Fruit fly (Drosophila melanogaster) whole organism, embryonic: ENCODE results near the gene veli.
A peak's percentile ranks its signal among the peaks of the same experiment; 100 is the strongest.

Source experiments
- Asciz ChIP-seq: fragments of 200-800 bp; sonication (Bioruptor generic); optimal IDR thresholded peaks from 2 replicates; lab custom pipeline; 2017; ENCODE audit warnings: missing biosample characterization, mild to moderate bottlenecking, missing genetic modification characterization, missing genetic modification reagents
- BEAF-32 ChIP-seq: fragments of 200-800 bp; sonication (Bioruptor generic); optimal IDR thresholded peaks from 3 replicates; lab custom pipeline; 2017; ENCODE audit warnings: missing biosample characterization, missing genetic modification characterization, mild to moderate bottlenecking, moderate library complexity, missing genetic modification reagents
- BtbVII ChIP-seq: fragments of 200-800 bp; sonication (Bioruptor generic); optimal IDR thresholded peaks from 3 replicates; lab custom pipeline; 2017; ENCODE audit warnings: missing biosample characterization, mild to moderate bottlenecking, missing genetic modification characterization
- CG10366 ChIP-seq: fragments of 200-800 bp; sonication (Bioruptor generic); IDR thresholded peaks from 2 replicates; pipeline ENCODE4 v1.3.6; 2022; ENCODE audit warnings: missing biosample characterization, missing genetic modification characterization
- CG11093 ChIP-seq: fragments of 200-800 bp; sonication (Bioruptor generic); IDR thresholded peaks from 3 replicates; pipeline ENCODE4 v1.3.6; 2022; ENCODE audit warnings: missing biosample characterization, missing genetic modification characterization
- CG11560 ChIP-seq: fragments of 200-800 bp; sonication (Bioruptor generic); IDR thresholded peaks from 3 replicates; pipeline ENCODE4 v1.3.6; 2022; ENCODE audit warnings: missing biosample characterization, missing genetic modification characterization
- CG11695 ChIP-seq: fragments of 200-800 bp; sonication (Bioruptor generic); IDR thresholded peaks from 3 replicates; pipeline ENCODE4 v1.3.6; 2022; ENCODE audit warnings: missing biosample characterization, missing genetic modification characterization
- CG13287 ChIP-seq: fragments of 200-800 bp; sonication (Bioruptor generic); IDR thresholded peaks from 2 replicates; pipeline ENCODE4 v1.3.6; 2022; ENCODE audit warnings: missing biosample characterization, missing genetic modification characterization; ENCODE audit not compliant: partially characterized antibody
- CG15269 ChIP-seq: fragments of 200-800 bp; sonication (Bioruptor generic); optimal IDR thresholded peaks from 2 replicates; lab custom pipeline; 2018; ENCODE audit warnings: missing biosample characterization, mild to moderate bottlenecking, missing genetic modification characterization, moderate library complexity
- CG2202 ChIP-seq: fragments of 200-800 bp; sonication (Bioruptor generic); optimal IDR thresholded peaks from 2 replicates; lab custom pipeline; 2018; ENCODE audit warnings: missing biosample characterization, mild to moderate bottlenecking, missing genetic modification characterization
- CG2875 ChIP-seq: fragments of 200-800 bp; sonication (Bioruptor generic); optimal IDR thresholded peaks from 2 replicates; lab custom pipeline; 2017; ENCODE audit warnings: missing biosample characterization, mild to moderate bottlenecking, missing genetic modification characterization, missing genetic modification reagents
- CG32772 ChIP-seq: fragments of 200-800 bp; sonication (Bioruptor generic); IDR thresholded peaks from 2 replicates; pipeline ENCODE4 v1.3.6; 2022; ENCODE audit warnings: missing biosample characterization, missing genetic modification characterization
- CG3995 ChIP-seq: fragments of 200-800 bp; sonication (Bioruptor generic); optimal IDR thresholded peaks from 3 replicates; lab custom pipeline; 2016; ENCODE audit warnings: missing biosample characterization, missing genetic modification characterization
- CG6272 ChIP-seq: fragments of 200-800 bp; sonication (Bioruptor generic); IDR thresholded peaks from 2 replicates; pipeline ENCODE4 v1.3.6; 2022; ENCODE audit warnings: missing biosample characterization, missing genetic modification characterization
- CG6654 ChIP-seq: fragments of 200-800 bp; sonication (Bioruptor generic); optimal IDR thresholded peaks from 2 replicates; lab custom pipeline; 2017; ENCODE audit warnings: missing biosample characterization, mild to moderate bottlenecking, missing genetic modification characterization
- CG7556 ChIP-seq: fragments of 200-800 bp; sonication (Bioruptor generic); optimal IDR thresholded peaks from 2 replicates; lab custom pipeline; 2017; ENCODE audit warnings: missing biosample characterization, mild to moderate bottlenecking, missing genetic modification characterization
- CG7987 ChIP-seq: fragments of 200-800 bp; sonication (Bioruptor generic); optimal IDR thresholded peaks from 2 replicates; lab custom pipeline; 2018; ENCODE audit warnings: missing biosample characterization, mild to moderate bottlenecking, missing genetic modification characterization, moderate library complexity
- CG8290 ChIP-seq, 3 experiments: fragments of 200-800 bp; sonication (Bioruptor generic); optimal IDR thresholded peaks; 2 replicates each; lab custom pipeline; 2016 to 2019; ENCODE audit warnings: missing biosample characterization in 3 of 3, missing genetic modification characterization in 3 of 3, mild to moderate bottlenecking in 2 of 3, moderate library complexity in 1 of 3
- Camta ChIP-seq: fragments of 200-800 bp; sonication (Bioruptor generic); optimal IDR thresholded peaks from 2 replicates; lab custom pipeline; 2016; ENCODE audit warnings: missing biosample characterization, missing genetic modification characterization
- Chrac-16 ChIP-seq: fragments of 200-800 bp; sonication (Bioruptor generic); optimal IDR thresholded peaks from 3 replicates; lab custom pipeline; 2016; ENCODE audit warnings: missing biosample characterization, missing genetic modification characterization
- CrebB ChIP-seq: fragments of 200-800 bp; sonication (Bioruptor generic); optimal IDR thresholded peaks from 3 replicates; lab custom pipeline; 2018; ENCODE audit warnings: missing biosample characterization, mild to moderate bottlenecking, missing genetic modification characterization
- Fer2 ChIP-seq: fragments of 200-800 bp; sonication (Bioruptor generic); optimal IDR thresholded peaks from 2 replicates; lab custom pipeline; 2018; ENCODE audit warnings: missing biosample characterization, mild to moderate bottlenecking, missing genetic modification characterization, moderate library complexity
- Fer3 ChIP-seq: fragments of 200-800 bp; sonication (Bioruptor generic); optimal IDR thresholded peaks from 2 replicates; lab custom pipeline; 2018; ENCODE audit warnings: missing biosample characterization, mild to moderate bottlenecking, missing genetic modification characterization, moderate library complexity
- HHEX ChIP-seq: fragments of 200-800 bp; sonication (Bioruptor generic); optimal IDR thresholded peaks from 3 replicates; lab custom pipeline; 2017; ENCODE audit warnings: missing biosample characterization, mild to moderate bottlenecking, missing genetic modification characterization, missing genetic modification reagents
- Hey ChIP-seq: fragments of 200-800 bp; sonication (Bioruptor generic); optimal IDR thresholded peaks from 3 replicates; lab custom pipeline; 2018; ENCODE audit warnings: missing biosample characterization, mild to moderate bottlenecking, missing genetic modification characterization
- Max ChIP-seq: fragments of 200-800 bp; sonication (Bioruptor generic); optimal IDR thresholded peaks from 2 replicates; lab custom pipeline; 2016; ENCODE audit warnings: missing biosample characterization, mild to moderate bottlenecking, missing genetic modification characterization
- Mes4 ChIP-seq: fragments of 200-800 bp; sonication (Bioruptor generic); optimal IDR thresholded peaks from 2 replicates; lab custom pipeline; 2016; ENCODE audit warnings: missing biosample characterization, missing genetic modification characterization
- Mrtf ChIP-seq: fragments of 200-800 bp; sonication (Bioruptor generic); IDR thresholded peaks from 3 replicates; pipeline ENCODE4 v1.3.6; 2022; ENCODE audit warnings: missing biosample characterization, missing genetic modification characterization
- NC2β ChIP-seq: fragments of 200-800 bp; sonication (Bioruptor generic); optimal IDR thresholded peaks from 2 replicates; lab custom pipeline; 2016; ENCODE audit warnings: missing biosample characterization, missing genetic modification characterization
- Nf-YC ChIP-seq: fragments of 200-800 bp; optimal IDR thresholded peaks from 3 replicates; lab custom pipeline; 2019; ENCODE audit warnings: missing biosample characterization, mild to moderate bottlenecking, missing genetic modification characterization, moderate library complexity
- Ptx1 ChIP-seq: fragments of 200-800 bp; sonication (Bioruptor generic); IDR thresholded peaks from 2 replicates; pipeline ENCODE4 v1.3.6; 2022; ENCODE audit warnings: missing biosample characterization, missing genetic modification characterization
- Six4 ChIP-seq: fragments of 200-800 bp; sonication (Bioruptor generic); optimal IDR thresholded peaks from 2 replicates; lab custom pipeline; 2016; ENCODE audit warnings: missing biosample characterization, missing genetic modification characterization
- YL-1 ChIP-seq: fragments of 200-800 bp; sonication (Bioruptor generic); optimal IDR thresholded peaks from 3 replicates; lab custom pipeline; 2017; ENCODE audit warnings: missing biosample characterization, mild to moderate bottlenecking, missing genetic modification characterization
- az2 ChIP-seq: fragments of 200-800 bp; sonication (Bioruptor generic); optimal IDR thresholded peaks from 3 replicates; lab custom pipeline; 2016; ENCODE audit warnings: missing biosample characterization, missing genetic modification characterization
- cad ChIP-seq: fragments of >200 bp; optimal IDR thresholded peaks from 2 replicates; lab custom pipeline; 2017; ENCODE audit warnings: missing biosample characterization, missing genetic modification characterization
- cato ChIP-seq: fragments of 200-800 bp; sonication (Bioruptor generic); optimal IDR thresholded peaks from 2 replicates; lab custom pipeline; 2016; ENCODE audit warnings: missing biosample characterization, missing genetic modification characterization, borderline replicate concordance
- chinmo ChIP-seq: fragments of 200-800 bp; sonication (Bioruptor generic); IDR thresholded peaks from 4 replicates; pipeline ENCODE4 v1.3.6; 2022; ENCODE audit warnings: missing biosample characterization, missing genetic modification characterization; ENCODE audit not compliant: partially characterized antibody
- crc ChIP-seq: fragments of 200-800 bp; sonication (Bioruptor generic); optimal IDR thresholded peaks from 2 replicates; lab custom pipeline; 2016; ENCODE audit warnings: missing biosample characterization, missing genetic modification characterization
- en ChIP-seq: fragments of 200-800 bp; sonication (Bioruptor generic); optimal IDR thresholded peaks from 2 replicates; lab custom pipeline; 2016; ENCODE audit warnings: missing biosample characterization, missing genetic modification characterization
- eve ChIP-seq, 2 experiments: fragments of >200 bp; optimal IDR thresholded peaks; 2 replicates each; lab custom pipeline; 2017; ENCODE audit warnings: missing biosample characterization in 2 of 2, missing genetic modification characterization in 2 of 2
- gfzf ChIP-seq: fragments of 200-800 bp; sonication (Bioruptor generic); optimal IDR thresholded peaks from 2 replicates; lab custom pipeline; 2016; ENCODE audit warnings: missing biosample characterization, mild to moderate bottlenecking, missing genetic modification characterization, moderate library complexity
- grn ChIP-seq: fragments of 200-800 bp; sonication (Bioruptor generic); optimal IDR thresholded peaks from 3 replicates; lab custom pipeline; 2017; ENCODE audit warnings: missing biosample characterization, missing genetic modification characterization
- h ChIP-seq: fragments of >200 bp; optimal IDR thresholded peaks from 2 replicates; lab custom pipeline; 2017
- inv ChIP-seq: fragments of 200-800 bp; sonication (Bioruptor generic); IDR thresholded peaks from 2 replicates; pipeline ENCODE4 v1.3.6; 2022; ENCODE audit warnings: missing biosample characterization, missing genetic modification characterization; ENCODE audit not compliant: partially characterized antibody
- knrl ChIP-seq: fragments of 200-800 bp; sonication (Bioruptor generic); IDR thresholded peaks from 3 replicates; pipeline ENCODE4 v1.3.6; 2022; ENCODE audit warnings: missing biosample characterization, missing genetic modification characterization; ENCODE audit not compliant: partially characterized antibody
- lbe ChIP-seq: fragments of 200-800 bp; sonication (Bioruptor generic); optimal IDR thresholded peaks from 2 replicates; lab custom pipeline; 2016; ENCODE audit warnings: missing biosample characterization, mild to moderate bottlenecking, missing genetic modification characterization
- luna ChIP-seq: fragments of 200-800 bp; sonication (Bioruptor generic); optimal IDR thresholded peaks from 2 replicates; lab custom pipeline; 2016; ENCODE audit warnings: missing biosample characterization, missing genetic modification characterization
- pzg ChIP-seq: fragments of 200-800 bp; sonication (Bioruptor generic); optimal IDR thresholded peaks from 3 replicates; lab custom pipeline; 2018; ENCODE audit warnings: missing biosample characterization, mild to moderate bottlenecking, missing genetic modification characterization, moderate library complexity
- salm ChIP-seq: fragments of 200-800 bp; sonication (Bioruptor generic); optimal IDR thresholded peaks from 2 replicates; lab custom pipeline; 2018; ENCODE audit warnings: missing biosample characterization, mild to moderate bottlenecking, missing genetic modification characterization
- toy ChIP-seq: fragments of 200-800 bp; sonication (Bioruptor generic); IDR thresholded peaks from 2 replicates; pipeline ENCODE4 v1.3.6; 2022; ENCODE audit warnings: missing biosample characterization, missing genetic modification characterization
- twi ChIP-seq: fragments of 200-800 bp; optimal IDR thresholded peaks from 2 replicates; lab custom pipeline; 2019; ENCODE audit warnings: missing biosample characterization, mild to moderate bottlenecking, missing genetic modification characterization, moderate library complexity

The veli gene

dm6 chr3R:25097486-25097885 is 32.1 kb upstream of the veli start, which contains the start of the genes CG33095 and CG33096 (continued):
- TF ChIP-seq CG2202 (no peak), cato (GFP tag; lab: Kevin White, UChicago) (no peak), Camta (GFP tag; lab: Kevin White, UChicago) (no peak), eve (GFP tag; optimal IDR thresholded peaks at IDR 0.05; lab: Kevin White, UChicago) (no peak), CG15269 (tag; lab: Kevin White, UChicago) (no peak), h (lab: Kevin White, UChicago) (no peak), Fer2 (tag; lab: Kevin White, UChicago) (no peak), CG3995 (GFP tag; lab: Kevin White, UChicago) (peak; percentile 11), en (GFP tag; lab: Kevin White, UChicago) (no peak), chinmo (GFP tag; lab: Robert Waterston, UW) (0 out of 4 replicates have a peak, but pooled peaks have one; percentile 38), pzg (peak; percentile 76), toy (GFP tag; lab: Robert Waterston, UW) (no peak), NC2β (GFP tag; lab: Kevin White, UChicago) (peak; percentile 0), CrebB (tag; lab: Kevin White, UChicago) (no peak), CG7556 (GFP tag; lab: Kevin White, UChicago) (no peak), gfzf (GFP tag; lab: Kevin White, UChicago) (peak; percentile 96), grn (GFP tag; lab: Kevin White, UChicago) (no peak), CG6272 (GFP tag; lab: Robert Waterston, UW) (no peak), crc (GFP tag; lab: Kevin White, UChicago) (no peak), CG10366 (GFP tag; lab: Robert Waterston, UW) (no peak), Max (no peak), inv (GFP tag; lab: Robert Waterston, UW) (no peak), twi (tag; lab: Kevin White, UChicago) (no peak), CG11560 (tag; lab: Robert Waterston, UW) (no peak), Nf-YC (no peak), CG13287 (GFP tag; lab: Robert Waterston, UW) (peak; percentile 28; the same call in 1 of the 2 replicates), BEAF-32 (GFP tag; lab: Kevin White, UChicago) (peak; percentile 31), CG8290 (GFP tag; optimal IDR thresholded peaks at IDR 0.05; lab: Kevin White, UChicago) (peak; percentile 75), CG8290 (tag; optimal IDR thresholded peaks at IDR 0.05; lab: Kevin White, UChicago) (peak in 1 of 2 experiments; percentile 2), Fer3 (tag; lab: Kevin White, UChicago) (no peak), CG7987 (GFP tag; lab: Kevin White, UChicago) (no peak), knrl (GFP tag; lab: Robert Waterston, UW) (0 out of 3 replicates have a peak, but pooled peaks have one; percentile 10), CG11093 (GFP tag; lab: Robert Waterston, UW) (no peak), Chrac-16 (no peak), CG6654 (GFP tag; lab: Kevin White, UChicago) (no peak), Six4 (GFP tag; lab: Kevin White, UChicago) (no peak), HHEX (GFP tag; lab: Kevin White, UChicago) (no peak), az2 (GFP tag; lab: Kevin White, UChicago) (no peak), luna (GFP tag; lab: Kevin White, UChicago) (no peak), CG11695 (GFP tag; lab: Robert Waterston, UW) (0 out of 3 replicates have a peak, but pooled peaks have one; percentile 10), YL-1 (GFP tag; lab: Kevin White, UChicago) (peak; percentile 51), CG32772 (GFP tag; lab: Robert Waterston, UW) (no peak), Asciz (no peak), Mrtf (no peak), CG2875 (GFP tag; lab: Kevin White, UChicago) (no peak), BtbVII (no peak), salm (no peak), Ptx1 (no peak), cad (GFP tag; lab: Kevin White, UChicago) (no peak), Hey (no peak), Mes4 (GFP tag; lab: Kevin White, UChicago) (no peak), lbe (GFP tag; lab: Kevin White, UChicago) (no peak)
